Worm (Caenorhabditis elegans) whole organism, L2 larva: ENCODE data around the gene clec-197.

Experiments
- C34F6.9 ChIP-seq: fragments of 150-350 bp; optimal IDR thresholded peaks from 2 replicates; lab custom pipeline; 2014; ENCODE audit warnings: missing biosample characterization, missing genetic modification characterization
- ama-1 ChIP-seq: fragments of 150-350 bp; optimal IDR thresholded peaks from 2 replicates; lab custom pipeline; 2018; ENCODE audit warnings: inconsistent platforms
- blmp-1 ChIP-seq: sonication (generic microtip); optimal IDR thresholded peaks from 2 replicates; lab custom pipeline; 2017; ENCODE audit warnings: missing genetic modification characterization, mild to moderate bottlenecking, missing compliant biosample characterization, antibody characterized with exemption, moderate library complexity; ENCODE audit not compliant: insufficient read depth
- ceh-16 ChIP-seq: fragments of 150-350 bp; optimal IDR thresholded peaks from 2 replicates; lab custom pipeline; 2014; ENCODE audit warnings: missing biosample characterization, missing genetic modification characterization
- ceh-82 ChIP-seq: fragments of 150-350 bp; optimal IDR thresholded peaks from 2 replicates; lab custom pipeline; 2014; ENCODE audit warnings: missing biosample characterization, missing genetic modification characterization
- crh-2 ChIP-seq: sonication (generic microtip); optimal IDR thresholded peaks from 2 replicates; lab custom pipeline; 2017; ENCODE audit warnings: missing biosample characterization, missing genetic modification characterization
- dmd-4 ChIP-seq: sonication (generic microtip); optimal IDR thresholded peaks from 2 replicates; lab custom pipeline; 2017; ENCODE audit warnings: missing biosample characterization, missing genetic modification characterization
- egl-27 ChIP-seq: sonication (generic microtip); optimal IDR thresholded peaks from 3 replicates; lab custom pipeline; 2017; ENCODE audit warnings: missing biosample characterization, missing genetic modification reagents, missing genetic modification characterization
- elt-1 ChIP-seq: fragments of 150-350 bp; optimal IDR thresholded peaks from 2 replicates; lab custom pipeline; 2014; ENCODE audit warnings: missing biosample characterization, missing genetic modification characterization
- elt-3 ChIP-seq: sonication (generic microtip); optimal IDR thresholded peaks from 2 replicates; lab custom pipeline; 2017; ENCODE audit warnings: missing biosample characterization, missing genetic modification characterization
- fos-1 ChIP-seq: fragments of 150-350 bp; optimal IDR thresholded peaks from 2 replicates; lab custom pipeline; 2014; ENCODE audit warnings: missing biosample characterization, missing genetic modification characterization
- gmeb-1 ChIP-seq: fragments of 150-350 bp; optimal IDR thresholded peaks from 2 replicates; lab custom pipeline; 2014; ENCODE audit warnings: missing biosample characterization, missing genetic modification characterization
- lin-11 ChIP-seq: fragments of 150-350 bp; sonication (generic microtip); optimal IDR thresholded peaks from 2 replicates; lab custom pipeline; 2014; ENCODE audit warnings: missing biosample characterization, missing genetic modification characterization, inconsistent platforms, mixed read lengths
- lin-13 ChIP-seq: fragments of 150-350 bp; optimal IDR thresholded peaks from 2 replicates; lab custom pipeline; 2014; ENCODE audit warnings: missing biosample characterization, missing genetic modification reagents, missing genetic modification characterization
- lin-39 ChIP-seq: fragments of 150-350 bp; optimal IDR thresholded peaks from 2 replicates; lab custom pipeline; 2014; ENCODE audit warnings: missing biosample characterization, missing genetic modification reagents, missing genetic modification characterization
- lsy-2 ChIP-seq, 2 experiments: fragments of 150-350 bp in 1 of 2; sonication (generic microtip) in 1 of 2; optimal IDR thresholded peaks; 2 replicates each; lab custom pipeline; 2014 to 2017; ENCODE audit warnings: missing biosample characterization in 2 of 2, missing genetic modification characterization in 2 of 2
- mab-5 ChIP-seq: fragments of 150-350 bp; optimal IDR thresholded peaks from 2 replicates; lab custom pipeline; 2014; ENCODE audit warnings: missing biosample characterization, missing genetic modification characterization
- mbf-1 ChIP-seq: sonication (generic microtip); optimal IDR thresholded peaks from 2 replicates; lab custom pipeline; 2017; ENCODE audit warnings: missing biosample characterization, missing genetic modification characterization
- mdl-1 ChIP-seq, 2 experiments: fragments of 150-350 bp in 1 of 2; sonication (generic microtip) in 1 of 2; optimal IDR thresholded peaks; 2 replicates each; lab custom pipeline; 2017; ENCODE audit warnings: missing biosample characterization in 2 of 2, missing genetic modification characterization in 2 of 2
- nhr-10 ChIP-seq: sonication (generic microtip); optimal IDR thresholded peaks from 2 replicates; lab custom pipeline; 2017; ENCODE audit warnings: missing biosample characterization, missing genetic modification characterization
- nhr-11 ChIP-seq: fragments of 150-350 bp; optimal IDR thresholded peaks from 2 replicates; lab custom pipeline; 2014; ENCODE audit warnings: missing biosample characterization, missing genetic modification characterization
- nhr-12 ChIP-seq: fragments of 150-350 bp; optimal IDR thresholded peaks from 2 replicates; lab custom pipeline; 2014; ENCODE audit warnings: missing biosample characterization, missing genetic modification characterization
- nhr-129 ChIP-seq: fragments of 150-350 bp; optimal IDR thresholded peaks from 2 replicates; lab custom pipeline; 2014; ENCODE audit warnings: missing biosample characterization, missing genetic modification characterization
- nhr-21 ChIP-seq: fragments of 150-350 bp; optimal IDR thresholded peaks from 2 replicates; lab custom pipeline; 2014; ENCODE audit warnings: missing biosample characterization, missing genetic modification characterization
- nhr-23 ChIP-seq: fragments of 150-350 bp; optimal IDR thresholded peaks from 2 replicates; lab custom pipeline; 2014; ENCODE audit warnings: missing biosample characterization, missing genetic modification reagents, missing genetic modification characterization
- nhr-237 ChIP-seq: fragments of 150-350 bp; optimal IDR thresholded peaks from 2 replicates; lab custom pipeline; 2014; ENCODE audit warnings: missing biosample characterization, missing genetic modification characterization
- sem-4 ChIP-seq: fragments of 150-350 bp; optimal IDR thresholded peaks from 2 replicates; lab custom pipeline; 2014; ENCODE audit warnings: missing biosample characterization, missing genetic modification reagents, missing genetic modification characterization
- skn-1 ChIP-seq: sonication (generic microtip); optimal IDR thresholded peaks from 2 replicates; lab custom pipeline; 2017; ENCODE audit warnings: missing biosample characterization, missing genetic modification characterization
- sma-3 ChIP-seq: sonication (generic microtip); optimal IDR thresholded peaks from 2 replicates; lab custom pipeline; 2016; ENCODE audit warnings: missing genetic modification reagents, missing genetic modification characterization, missing compliant biosample characterization
- snpc-4 ChIP-seq: fragments of 150-350 bp; optimal IDR thresholded peaks from 2 replicates; lab custom pipeline; 2014; ENCODE audit warnings: missing biosample characterization, missing genetic modification characterization
- unc-39 ChIP-seq: fragments of 150-350 bp; optimal IDR thresholded peaks from 2 replicates; lab custom pipeline; 2014; ENCODE audit warnings: missing biosample characterization, missing genetic modification characterization
- unc-55 ChIP-seq: fragments of 150-350 bp; sonication (generic microtip); optimal IDR thresholded peaks from 3 replicates; lab custom pipeline; 2014; ENCODE audit warnings: missing biosample characterization, missing genetic modification reagents, missing genetic modification characterization
- unc-62 ChIP-seq: fragments of 150-350 bp; optimal IDR thresholded peaks from 2 replicates; lab custom pipeline; 2014; ENCODE audit warnings: missing biosample characterization, missing genetic modification reagents, missing genetic modification characterization
- zag-1 ChIP-seq: fragments of 150-350 bp; optimal IDR thresholded peaks from 2 replicates; lab custom pipeline; 2014; ENCODE audit warnings: missing biosample characterization, missing genetic modification characterization
- ztf-1 ChIP-seq: fragments of 200-800 bp; sonication (Bioruptor generic); conservative IDR thresholded peaks from 2 replicates; pipeline ENCODE4 v1.3.6; 2022; ENCODE audit warnings: missing genetic modification characterization, missing compliant biosample characterization
- ztf-11 ChIP-seq: sonication (generic microtip); optimal IDR thresholded peaks from 2 replicates; lab custom pipeline; 2017; ENCODE audit warnings: missing biosample characterization, missing genetic modification characterization
- ztf-4 ChIP-seq: fragments of 150-350 bp; optimal IDR thresholded peaks from 2 replicates; lab custom pipeline; 2014; ENCODE audit warnings: missing biosample characterization, missing genetic modification characterization

Gene clec-197

DNA sequence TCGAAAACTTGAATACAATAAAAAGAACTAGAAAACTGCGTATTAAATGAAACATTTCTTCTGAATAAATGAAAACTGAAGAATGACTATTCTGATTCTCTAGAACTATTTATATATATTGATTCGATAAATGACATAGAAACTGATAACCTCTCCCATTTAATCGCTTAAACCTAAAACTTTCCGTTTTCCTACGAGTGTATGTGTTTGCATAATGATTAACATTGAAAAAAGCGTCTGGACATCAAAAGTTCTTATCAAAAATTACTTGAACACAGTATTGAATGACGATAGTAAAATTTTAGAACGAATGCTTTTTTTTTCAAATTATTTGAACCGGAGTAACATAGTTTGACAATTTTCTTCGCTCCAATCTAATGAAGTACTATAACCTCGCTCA lies 4.3 kb downstream of the clec-197 start, which contains the start of gene C49C3.9:
Gene C49C3.9 (minus strand): TSS at position 136 of the 400 bp plus-strand sequence.
- no peak for TF ChIP-seq gmeb-1 (tag; lab: Kevin White, UChicago)
- no peak for TF ChIP-seq dmd-4
- TF ChIP-seq crh-2 (tag; lab: Kevin White, UChicago) = peak; percentile 5
- TF ChIP-seq fos-1 (tag; lab: Kevin White, UChicago) = peak; percentile 99
- TF ChIP-seq, all 48 proteins: peak for 2

ce11 chrIV:17341033-17341432 lies 5.5 kb downstream of the clec-197 start:
- TF ChIP-seq crh-2 (tag; lab: Kevin White, UChicago) (no peak), ama-1 (lab: Kevin White, UChicago) (no peak), nhr-10 (tag; lab: Kevin White, UChicago) (no peak), nhr-12 (tag; lab: Kevin White, UChicago) (no peak), lin-39 (no peak), mbf-1 (no peak), ztf-1 (GFP tag; lab: Robert Waterston, UW) (no peak), ztf-4 (no peak), mab-5 (tag; lab: Kevin White, UChicago) (no peak), nhr-11 (no peak), unc-39 (tag; lab: Kevin White, UChicago) (no peak), lin-13 (no peak), egl-27 (tag; lab: Kevin White, UChicago) (no peak), sem-4 (no peak)

DNA sequence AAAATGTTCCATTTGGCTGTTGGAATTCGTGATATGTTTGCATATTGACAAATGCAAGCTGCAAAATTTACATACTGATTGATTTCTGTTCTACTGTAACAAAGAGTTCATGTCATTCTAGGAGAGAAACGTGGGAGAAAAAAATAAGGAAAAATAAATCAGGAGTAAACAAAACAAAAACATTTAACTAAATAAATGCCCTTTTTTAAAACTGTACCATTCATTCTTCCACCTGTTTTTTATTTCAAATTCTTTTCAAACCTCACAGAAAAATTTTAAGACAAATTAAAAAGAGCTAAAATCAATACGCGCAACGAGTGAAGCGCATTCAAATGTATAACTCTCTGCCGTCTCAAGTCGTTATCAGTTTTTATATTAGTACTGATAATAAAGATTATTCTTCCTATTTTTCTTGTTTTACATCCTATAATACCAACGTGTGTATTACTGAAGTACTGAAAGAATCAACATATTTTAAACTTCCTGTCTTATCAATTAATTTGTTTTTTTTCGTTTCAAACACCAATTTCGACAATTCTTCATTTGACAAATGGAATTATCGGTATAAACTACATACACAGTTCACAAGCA lies 7.5 kb downstream of the clec-197 start, which contains the start of gene C49C3.10:
Gene C49C3.10 (minus strand): TSS at position 51 of the 591 bp plus-strand sequence.
- no peak for TF ChIP-seq nhr-23
- no peak for TF ChIP-seq unc-55 (GFP tag; lab: Kevin White, UChicago)
- TF ChIP-seq skn-1 (tag; lab: Kevin White, UChicago) = peak; percentile 55
- no peak for TF ChIP-seq lin-11 (tag; lab: Kevin White, UChicago)
- peak; percentile 74 for TF ChIP-seq fos-1 (tag; lab: Kevin White, UChicago)
- peak; percentile 56 for TF ChIP-seq crh-2 (tag; lab: Kevin White, UChicago)
- TF ChIP-seq ceh-16 = no peak
- no peak for TF ChIP-seq ztf-4
- no peak for TF ChIP-seq nhr-129
- TF ChIP-seq, all 48 proteins: peak for 3

ce11 chrIV:17335031-17335430 lies 11.5 kb downstream of the clec-197 start, which contains the start of gene C49C3.8:
TSS of gene C49C3.8 (plus strand) at chrIV:17335203.
- TF ChIP-seq C34F6.9 (tag; lab: Kevin White, UChicago) = peak; percentile 61
- TF ChIP-seq lsy-2 (tag; optimal IDR thresholded peaks at IDR 0.05; lab: Kevin White, UChicago) = no peak
- no peak for TF ChIP-seq lin-39
- no peak for TF ChIP-seq unc-62 (GFP tag; lab: Kevin White, UChicago)
- peak; percentile 54 for TF ChIP-seq unc-55 (GFP tag; lab: Kevin White, UChicago)
- no peak for TF ChIP-seq dmd-4
- no peak for TF ChIP-seq mdl-1 (tag; optimal IDR thresholded peaks at IDR 0.05; lab: Kevin White, UChicago)
- TF ChIP-seq nhr-129 = peak; percentile 8
- no peak for TF ChIP-seq elt-1 (tag; lab: Kevin White, UChicago)
- no peak for TF ChIP-seq blmp-1

DNA sequence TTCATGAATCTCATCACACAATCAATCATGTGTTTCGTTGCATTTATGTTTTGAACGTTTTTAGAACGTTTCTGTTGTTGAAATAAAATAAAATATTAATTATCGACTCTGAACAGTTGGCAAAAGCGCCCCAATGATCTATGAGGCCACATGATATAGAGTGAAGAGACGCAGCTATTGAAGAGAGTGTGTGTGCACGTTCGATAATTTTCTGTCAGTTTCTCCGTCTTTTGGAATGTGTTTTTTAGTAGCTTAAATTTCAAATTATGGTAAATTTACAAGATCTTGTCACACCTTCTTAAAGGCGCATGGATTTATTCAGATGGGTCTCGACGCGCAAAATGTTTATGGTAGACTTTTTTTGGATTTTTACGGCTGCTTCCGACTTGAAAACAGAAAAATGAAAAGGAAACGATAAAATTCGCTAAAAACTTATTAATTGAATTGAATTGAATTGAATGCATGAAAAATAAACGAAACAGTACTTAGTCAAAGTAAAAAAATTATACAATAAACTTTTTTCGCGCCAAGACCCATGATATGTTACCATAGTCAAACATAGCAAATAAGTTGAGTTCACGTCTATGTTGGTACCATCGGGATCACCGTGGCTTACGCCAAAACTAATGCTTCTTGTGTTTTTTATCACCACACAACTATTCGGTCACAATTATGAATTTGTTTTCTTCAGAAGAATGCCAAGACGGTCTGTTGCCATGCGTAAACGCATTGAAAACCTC lies 12.8 kb downstream of the clec-197 start, which contains the start of gene C49C3.15:
Gene C49C3.15 (plus strand): TSS at position 690 of the 740 bp plus-strand sequence.
- peak; percentile 73 for TF ChIP-seq C34F6.9 (tag; lab: Kevin White, UChicago)
- TF ChIP-seq nhr-237 (tag; lab: Kevin White, UChicago) = no peak
- peak; percentile 61 for TF ChIP-seq unc-55 (GFP tag; lab: Kevin White, UChicago)
- no peak for TF ChIP-seq blmp-1
- TF ChIP-seq gmeb-1 (tag; lab: Kevin White, UChicago) = no peak
- TF ChIP-seq zag-1 (tag; lab: Kevin White, UChicago) = no peak
- TF ChIP-seq skn-1 (tag; lab: Kevin White, UChicago) = no peak
- peak in 1 of 2 experiments; percentile 65 for TF ChIP-seq lsy-2 (tag; optimal IDR thresholded peaks at IDR 0.05; lab: Kevin White, UChicago)
- no peak for TF ChIP-seq ztf-1 (GFP tag; lab: Robert Waterston, UW)
- TF ChIP-seq crh-2 (tag; lab: Kevin White, UChicago) = peak; percentile 62
- no peak for TF ChIP-seq ztf-11 (tag; lab: Kevin White, UChicago)
- no peak for TF ChIP-seq lin-11 (tag; lab: Kevin White, UChicago)
- no peak for TF ChIP-seq unc-39 (tag; lab: Kevin White, UChicago)
- no peak for TF ChIP-seq sma-3 (GFP tag; lab: Kevin White, UChicago)
- no peak for TF ChIP-seq nhr-21 (tag; lab: Kevin White, UChicago)
- TF ChIP-seq elt-3 = no peak
- no peak for TF ChIP-seq mab-5 (tag; lab: Kevin White, UChicago)
- TF ChIP-seq ama-1 (lab: Kevin White, UChicago) = no peak
- TF ChIP-seq nhr-129 = peak; percentile 41
- TF ChIP-seq snpc-4 (tag; lab: Kevin White, UChicago) = no peak
- no peak for TF ChIP-seq unc-62 (GFP tag; lab: Kevin White, UChicago)
- no peak for TF ChIP-seq nhr-12 (tag; lab: Kevin White, UChicago)
- no peak for TF ChIP-seq nhr-11
- TF ChIP-seq ceh-82 = no peak
- no peak for TF ChIP-seq nhr-23
- no peak for TF ChIP-seq mbf-1
- TF ChIP-seq ceh-16 = no peak
